Worm (Caenorhabditis elegans) whole organism, L3 larva: ENCODE data around the gene set-19.

Source experiments
- elt-1 ChIP-seq: fragments of 150-350 bp; optimal IDR thresholded peaks from 2 replicates; lab custom pipeline; 2014; ENCODE audit warnings: missing biosample characterization, missing genetic modification characterization
- fos-1 ChIP-seq: fragments of 150-350 bp; optimal IDR thresholded peaks from 2 replicates; lab custom pipeline; 2014; ENCODE audit warnings: missing biosample characterization, missing genetic modification characterization
- mdl-1 ChIP-seq: fragments of 150-350 bp; optimal IDR thresholded peaks from 2 replicates; lab custom pipeline; 2014; ENCODE audit warnings: missing biosample characterization, missing genetic modification characterization
- nhr-12 ChIP-seq: fragments of 150-350 bp; optimal IDR thresholded peaks from 2 replicates; lab custom pipeline; 2014; ENCODE audit warnings: missing biosample characterization, missing genetic modification characterization
- nhr-237 ChIP-seq: fragments of 150-350 bp; optimal IDR thresholded peaks from 2 replicates; lab custom pipeline; 2014; ENCODE audit warnings: missing biosample characterization, missing genetic modification characterization
- nhr-76 ChIP-seq: fragments of 150-350 bp; sonication (generic microtip); optimal IDR thresholded peaks from 5 replicates; lab custom pipeline; 2014; ENCODE audit warnings: missing biosample characterization, missing genetic modification characterization
- pha-4 ChIP-seq: fragments of 150-350 bp; optimal IDR thresholded peaks from 2 replicates; lab custom pipeline; 2014; ENCODE audit warnings: missing biosample characterization, missing genetic modification reagents, missing genetic modification characterization
- pqm-1 ChIP-seq: fragments of 150-350 bp; optimal IDR thresholded peaks from 2 replicates; lab custom pipeline; 2017; ENCODE audit warnings: missing biosample characterization, missing genetic modification characterization, inconsistent platforms
- zag-1 ChIP-seq: fragments of 150-350 bp; optimal IDR thresholded peaks from 2 replicates; lab custom pipeline; 2014; ENCODE audit warnings: missing biosample characterization, missing genetic modification characterization

ce11 chrX:5629941-5630340, 50.1 kb downstream of the set-19 start, which contains the start of gene argn-1:
- TF ChIP-seq nhr-12 (tag; lab: Kevin White, UChicago) (no peak), zag-1 (tag; lab: Kevin White, UChicago) (no peak), nhr-237 (tag; lab: Kevin White, UChicago) (no peak), pqm-1 (tag; lab: Kevin White, UChicago) (no peak), pha-4 (tag; lab: Kevin White, UChicago) (no peak), elt-1 (tag; lab: Kevin White, UChicago) (no peak), mdl-1 (tag; lab: Kevin White, UChicago) (no peak), fos-1 (tag; lab: Kevin White, UChicago) (no peak), nhr-76 (tag; lab: Kevin White, UChicago) (no peak)
